3 fruit fly cellular contexts compared by ENCODE assay signal in the genomic region with DNA sequence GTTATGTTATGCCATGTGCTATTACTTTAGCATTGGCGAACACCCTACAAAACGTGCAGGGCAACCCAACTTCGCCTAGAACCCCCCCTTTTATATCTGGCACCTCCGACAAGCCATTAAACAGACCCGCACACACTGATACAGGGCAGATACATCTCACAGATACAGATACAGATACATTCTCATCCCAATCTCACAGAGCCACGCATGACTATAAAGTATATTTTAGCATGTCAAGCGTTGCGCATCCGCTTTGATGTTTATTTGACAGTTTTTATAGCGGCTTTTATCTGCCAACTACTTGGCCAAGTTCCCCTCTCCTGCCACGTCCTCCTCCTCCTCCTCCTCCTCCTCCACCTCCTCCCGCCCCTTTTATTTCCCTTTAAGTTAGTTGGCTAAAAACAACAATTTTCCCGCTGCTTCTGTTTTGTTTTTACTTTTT.
A peak's percentile ranks its signal among the peaks of the same experiment; 100 is the strongest.
TF ChIP-seq lines count a peak whose summit lies in the region.

No protein-coding gene starts in this region.

- TF ChIP-seq CTCF in whole organism, embryonic (GFP tag; optimal IDR thresholded peaks at IDR 0.05; lab: Kevin White, UChicago): no peak

TF ChIP-seq in whole organism, embryonic, 481 proteins besides CTCF, POLR2A, EP300 and RAD21 (continues in another document):
- TF ChIP-seq chinmo (GFP tag; IDR thresholded peaks at IDR 0.05; lab: Robert Waterston, UW; ENCODE audit: partially characterized antibody) (0 out of 4 replicates have a peak, but pooled peaks have one; percentile 71), CG17186 (GFP tag; optimal IDR thresholded peaks at IDR 0.05; lab: Kevin White, UChicago) (no peak), CG13296 (GFP tag; optimal IDR thresholded peaks at IDR 0.05; lab: Kevin White, UChicago) (peak; percentile 14), Eip74EF (GFP tag; optimal IDR thresholded peaks at IDR 0.05; lab: Kevin White, UChicago) (no peak), nerfin-2 (GFP tag; IDR thresholded peaks at IDR 0.05; lab: Robert Waterston, UW; ENCODE audit: partially characterized antibody) (0 out of 2 replicates have a peak, but pooled peaks have one; percentile 17), esg (GFP tag; conservative IDR thresholded peaks at IDR 0.05; lab: Robert Waterston, UW) (no peak), CG2712 (tag; optimal IDR thresholded peaks at IDR 0.05; lab: Kevin White, UChicago) (no peak), Bdp1 (GFP tag; optimal IDR thresholded peaks at IDR 0.05; lab: Kevin White, UChicago) (no peak), CG8290 (GFP tag; optimal IDR thresholded peaks at IDR 0.05; lab: Kevin White, UChicago) (no peak), CG8290 (tag; optimal IDR thresholded peaks at IDR 0.05; lab: Kevin White, UChicago) (peak in 1 of 2 experiments; percentile 47), abd-A (tag; optimal IDR thresholded peaks at IDR 0.05; lab: Kevin White, UChicago) (peak; percentile 94), Nf-YC (tag; optimal IDR thresholded peaks at IDR 0.05; lab: Kevin White, UChicago) (no peak), cwo (GFP tag; optimal IDR thresholded peaks at IDR 0.05; lab: Kevin White, UChicago) (peak; percentile 80), D19A (tag; optimal IDR thresholded peaks at IDR 0.05; lab: Kevin White, UChicago) (peak; percentile 39), sr (GFP tag; IDR thresholded peaks at IDR 0.05; lab: Robert Waterston, UW) (0 out of 3 replicates have a peak, but pooled peaks have one; percentile 28), bsh (GFP tag; optimal IDR thresholded peaks at IDR 0.05; lab: Kevin White, UChicago) (no peak), Abd-B (GFP tag; optimal IDR thresholded peaks at IDR 0.05; lab: Kevin White, UChicago) (peak; percentile 34), sug (tag; optimal IDR thresholded peaks at IDR 0.05; lab: Kevin White, UChicago) (peak; percentile 1), MBD-R2 (GFP tag; IDR thresholded peaks at IDR 0.05; lab: Robert Waterston, UW) (peak; percentile 18; the same call in 1 of the 2 replicates), Awh (GFP tag; IDR thresholded peaks at IDR 0.05; lab: Robert Waterston, UW) (no peak), CG15269 (tag; optimal IDR thresholded peaks at IDR 0.05; lab: Kevin White, UChicago) (peak; percentile 36), usp (GFP tag; optimal IDR thresholded peaks at IDR 0.05; lab: Kevin White, UChicago) (no peak), slbo (GFP tag; IDR thresholded peaks at IDR 0.05; lab: Robert Waterston, UW) (0 out of 2 replicates have a peak, but pooled peaks have one; percentile 0), fd64A (GFP tag; optimal IDR thresholded peaks at IDR 0.05; lab: Kevin White, UChicago) (no peak), lab (GFP tag; optimal IDR thresholded peaks at IDR 0.05; lab: Kevin White, UChicago) (peak; percentile 43), so (GFP tag; IDR thresholded peaks at IDR 0.05; lab: Robert Waterston, UW) (peak; percentile 14; the same call in 1 of the 3 replicates)

TF ChIP-seq in whole organism, prepupa, 60 proteins besides CTCF, POLR2A, EP300 and RAD21:
- TF ChIP-seq CG10631 (GFP tag; optimal IDR thresholded peaks at IDR 0.05; lab: Kevin White, UChicago) (no peak), Sox102F (GFP tag; optimal IDR thresholded peaks at IDR 0.05; lab: Kevin White, UChicago) (no peak), Eip78C (GFP tag; lab: Kevin White, UChicago) (no peak), CG31627 (GFP tag; optimal IDR thresholded peaks at IDR 0.05; lab: Kevin White, UChicago) (no peak), net (GFP tag; optimal IDR thresholded peaks at IDR 0.05; lab: Kevin White, UChicago) (no peak), dac (GFP tag; optimal IDR thresholded peaks at IDR 0.05; lab: Kevin White, UChicago) (no peak), Sox15 (GFP tag; optimal IDR thresholded peaks at IDR 0.05; lab: Kevin White, UChicago) (no peak), ss (GFP tag; optimal IDR thresholded peaks at IDR 0.05; lab: Kevin White, UChicago) (peak in 1 of 2 experiments; percentile 37), fkh (GFP tag; optimal IDR thresholded peaks at IDR 0.05; lab: Kevin White, UChicago) (peak; percentile 72), eg (GFP tag; IDR thresholded peaks at IDR 0.05; lab: Robert Waterston, UW) (no peak)
TF ChIP-seq in whole organism, prepupa: peak in this region for 2.

TF ChIP-seq in whole organism, pupa, 21 proteins besides CTCF, POLR2A, EP300 and RAD21:
- no peak for TF ChIP-seq gl (tag; optimal IDR thresholded peaks at IDR 0.05; lab: Kevin White, UChicago)
- no peak for TF ChIP-seq CG8301 (tag; optimal IDR thresholded peaks at IDR 0.05; lab: Kevin White, UChicago)
- no peak for TF ChIP-seq CG12605 (GFP tag; IDR thresholded peaks at IDR 0.05; lab: Robert Waterston, UW)
- 0 out of 3 replicates have a peak, but pooled peaks have one; percentile 19 for TF ChIP-seq CG4496 (GFP tag; IDR thresholded peaks at IDR 0.05; lab: Robert Waterston, UW)
- peak; percentile 49 for TF ChIP-seq CG32121 (GFP tag; IDR thresholded peaks at IDR 0.05; lab: Robert Waterston, UW)
TF ChIP-seq in whole organism, pupa: peak in this region for 2.
